Worm (Caenorhabditis elegans) whole organism, L4 larva: Measurements from ENCODE around the gene F44B9.8.

Experiments
- dmd-9 ChIP-seq: fragments of 200-800 bp; sonication (Bioruptor generic); IDR thresholded peaks from 2 replicates; pipeline ENCODE4 v1.3.6; 2022; ENCODE audit warnings: missing genetic modification reagents, missing genetic modification characterization, missing compliant biosample characterization
- fos-1 ChIP-seq: fragments of 150-350 bp; optimal IDR thresholded peaks from 2 replicates; lab custom pipeline; 2014; ENCODE audit warnings: missing biosample characterization, missing genetic modification characterization
- nhr-77 ChIP-seq: fragments of 150-350 bp; optimal IDR thresholded peaks from 2 replicates; lab custom pipeline; 2014; ENCODE audit warnings: missing biosample characterization, missing genetic modification characterization
- unc-39 ChIP-seq: sonication (generic microtip); optimal IDR thresholded peaks from 2 replicates; lab custom pipeline; 2017; ENCODE audit warnings: missing biosample characterization, missing genetic modification characterization
- zag-1 ChIP-seq: fragments of 150-350 bp; optimal IDR thresholded peaks from 2 replicates; lab custom pipeline; 2014; ENCODE audit warnings: missing biosample characterization, missing genetic modification characterization

DNA sequence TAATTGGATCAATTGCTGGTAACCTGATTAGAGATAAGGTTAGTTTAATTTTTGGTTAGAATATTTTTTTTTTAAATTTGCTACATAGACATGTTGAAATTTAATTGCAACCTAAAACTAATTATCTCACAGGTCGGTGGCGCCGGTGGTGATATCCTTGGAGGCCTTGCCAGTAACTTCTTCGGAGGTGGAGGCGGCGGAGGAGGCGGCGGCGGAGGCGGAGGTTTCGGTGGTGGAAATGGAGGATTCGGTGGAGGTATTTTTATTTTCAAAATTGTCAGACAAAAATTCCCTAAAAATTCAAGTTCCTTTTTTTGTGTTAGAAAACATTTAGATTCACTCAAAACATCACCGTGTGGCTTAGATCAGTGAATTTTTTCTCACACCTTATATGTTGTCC is 48.2 kb downstream of the F44B9.8 start:
- no peak for TF ChIP-seq nhr-77 (tag; lab: Kevin White, UChicago)
- no peak for TF ChIP-seq zag-1 (tag; lab: Kevin White, UChicago)
- TF ChIP-seq unc-39 (tag; lab: Kevin White, UChicago) = no peak
- no peak for TF ChIP-seq fos-1 (tag; lab: Kevin White, UChicago)
- no peak for TF ChIP-seq dmd-9 (GFP tag; lab: Robert Waterston, UW)
